Worm (Caenorhabditis elegans): Measurements from ENCODE around the gene F49C12.9.

- 0 out of 2 replicates have a peak, but pooled peaks have one; percentile 13 for TF ChIP-seq pes-1 (GFP tag; IDR thresholded peaks at IDR 0.05)
- TF ChIP-seq sea-1 (GFP tag; conservative IDR thresholded peaks at IDR 0.05), result no peak
- no peak for TF ChIP-seq ceh-36 (tag; optimal IDR thresholded peaks at IDR 0.05)
- TF ChIP-seq hmbx-1 (tag; optimal IDR thresholded peaks at IDR 0.05), result no peak
- TF ChIP-seq ceh-13 (GFP tag; optimal IDR thresholded peaks at IDR 0.05), result no peak
- TF ChIP-seq B0310.2 (tag; optimal IDR thresholded peaks at IDR 0.05), result no peak
- no peak for TF ChIP-seq tra-4 (tag; optimal IDR thresholded peaks at IDR 0.05)
Observed at ce11 chrIV:9267581-9267980, 48.4 kb downstream of the F49C12.9 start.

Data from whole organism, early embryonic.